Fruit fly (Drosophila melanogaster) whole organism, embryonic: ENCODE results near the gene Ada1-1.
A peak's percentile ranks its signal among the peaks of the same experiment; 100 is the strongest.

Experiments
- CG10274 ChIP-seq: fragments of 200-800 bp; sonication (Bioruptor generic); optimal IDR thresholded peaks from 3 replicates; lab custom pipeline; 2017; ENCODE audit warnings: missing biosample characterization, mild to moderate bottlenecking, missing genetic modification characterization
- CG11560 ChIP-seq: fragments of 200-800 bp; sonication (Bioruptor generic); IDR thresholded peaks from 3 replicates; pipeline ENCODE4 v1.3.6; 2022; ENCODE audit warnings: missing biosample characterization, missing genetic modification characterization
- CG11695 ChIP-seq: fragments of 200-800 bp; sonication (Bioruptor generic); IDR thresholded peaks from 3 replicates; pipeline ENCODE4 v1.3.6; 2022; ENCODE audit warnings: missing biosample characterization, missing genetic modification characterization
- CG12104 ChIP-seq: fragments of 200-800 bp; sonication (Bioruptor generic); optimal IDR thresholded peaks from 3 replicates; lab custom pipeline; 2016; ENCODE audit warnings: missing biosample characterization, missing genetic modification characterization
- CG12155 ChIP-seq: fragments of 200-800 bp; sonication (Bioruptor generic); optimal IDR thresholded peaks from 3 replicates; lab custom pipeline; 2016; ENCODE audit warnings: missing biosample characterization, missing genetic modification characterization
- CG12236 ChIP-seq: fragments of 200-800 bp; sonication (Bioruptor generic); optimal IDR thresholded peaks from 2 replicates; lab custom pipeline; 2016; ENCODE audit warnings: missing biosample characterization, missing genetic modification characterization
- CG12744 ChIP-seq: fragments of 200-800 bp; sonication (Bioruptor generic); optimal IDR thresholded peaks from 2 replicates; lab custom pipeline; 2016; ENCODE audit warnings: missing biosample characterization, missing genetic modification characterization
- CG13894 ChIP-seq: fragments of 200-800 bp; sonication (Bioruptor generic); optimal IDR thresholded peaks from 3 replicates; lab custom pipeline; 2018; ENCODE audit warnings: missing biosample characterization, mild to moderate bottlenecking, missing genetic modification characterization, moderate library complexity
- CG15696 ChIP-seq: fragments of 200-800 bp; sonication (Bioruptor generic); optimal IDR thresholded peaks from 2 replicates; lab custom pipeline; 2019; ENCODE audit warnings: missing biosample characterization, mild to moderate bottlenecking, missing genetic modification characterization, moderate library complexity
- CG1603 ChIP-seq: fragments of 200-800 bp; sonication (Bioruptor generic); optimal IDR thresholded peaks from 2 replicates; lab custom pipeline; 2019; ENCODE audit warnings: missing biosample characterization, mild to moderate bottlenecking, missing genetic modification characterization, moderate library complexity
- CG1647 ChIP-seq: fragments of 200-800 bp; sonication (Bioruptor generic); optimal IDR thresholded peaks from 3 replicates; lab custom pipeline; 2016; ENCODE audit warnings: missing biosample characterization, missing genetic modification characterization
- CG17361 ChIP-seq: fragments of 200-800 bp; sonication (Bioruptor generic); IDR thresholded peaks from 3 replicates; pipeline ENCODE4 v1.3.6; 2022; ENCODE audit warnings: missing biosample characterization, missing genetic modification characterization
- CG17912 ChIP-seq: fragments of 200-800 bp; sonication (Bioruptor generic); optimal IDR thresholded peaks from 2 replicates; lab custom pipeline; 2018; ENCODE audit warnings: missing biosample characterization, mild to moderate bottlenecking, missing genetic modification characterization
- CG18476 ChIP-seq: fragments of 200-800 bp; sonication (Bioruptor generic); optimal IDR thresholded peaks from 2 replicates; lab custom pipeline; 2016; ENCODE audit warnings: missing biosample characterization, mild to moderate bottlenecking, missing genetic modification characterization
- CG18764 ChIP-seq: fragments of 200-800 bp; sonication (Bioruptor generic); optimal IDR thresholded peaks from 3 replicates; lab custom pipeline; 2016; ENCODE audit warnings: missing biosample characterization, missing genetic modification characterization
- CG3163 ChIP-seq: fragments of 200-800 bp; sonication (Bioruptor generic); optimal IDR thresholded peaks from 3 replicates; lab custom pipeline; 2016; ENCODE audit warnings: missing biosample characterization, missing genetic modification characterization
- CG5953 ChIP-seq: fragments of 200-800 bp; sonication (Bioruptor generic); IDR thresholded peaks from 2 replicates; pipeline ENCODE4 v1.3.6; 2022; ENCODE audit warnings: missing biosample characterization, missing genetic modification characterization
- CG7745 ChIP-seq: fragments of 200-800 bp; sonication (Bioruptor generic); optimal IDR thresholded peaks from 2 replicates; lab custom pipeline; 2018; ENCODE audit warnings: missing biosample characterization, mild to moderate bottlenecking, missing genetic modification characterization, moderate library complexity
- CG7786 ChIP-seq: fragments of 200-800 bp; sonication (Bioruptor generic); optimal IDR thresholded peaks from 2 replicates; lab custom pipeline; 2016; ENCODE audit warnings: missing biosample characterization, missing genetic modification characterization
- CG7963 ChIP-seq: fragments of 200-800 bp; sonication (Bioruptor generic); IDR thresholded peaks from 3 replicates; pipeline ENCODE4 v1.3.6; 2022; ENCODE audit warnings: missing biosample characterization, missing genetic modification characterization; ENCODE audit not compliant: partially characterized antibody
- CG9215 ChIP-seq: fragments of 200-800 bp; sonication (Bioruptor generic); IDR thresholded peaks from 2 replicates; pipeline ENCODE4 v1.3.6; 2022; ENCODE audit warnings: missing biosample characterization, missing genetic modification characterization
- D19B ChIP-seq: fragments of 200-800 bp; sonication (Bioruptor generic); optimal IDR thresholded peaks from 2 replicates; lab custom pipeline; 2017; ENCODE audit warnings: missing biosample characterization, mild to moderate bottlenecking, missing genetic modification characterization
- Doc2 ChIP-seq: fragments of 200-800 bp; sonication (Bioruptor generic); IDR thresholded peaks from 2 replicates; pipeline ENCODE4 v1.3.6; 2022; ENCODE audit warnings: missing biosample characterization, missing genetic modification characterization
- Dp ChIP-seq: fragments of 200-800 bp; sonication (Bioruptor generic); optimal IDR thresholded peaks from 2 replicates; lab custom pipeline; 2018; ENCODE audit warnings: missing biosample characterization, mild to moderate bottlenecking, missing genetic modification characterization, moderate library complexity
- Dref ChIP-seq: fragments of 200-800 bp; sonication (Bioruptor generic); IDR thresholded peaks from 2 replicates; pipeline ENCODE4 v1.3.6; 2022; ENCODE audit warnings: missing biosample characterization, missing genetic modification characterization
- Ets97D ChIP-seq: fragments of 200-800 bp; sonication (Bioruptor generic); optimal IDR thresholded peaks from 3 replicates; lab custom pipeline; 2016; ENCODE audit warnings: missing biosample characterization, missing genetic modification characterization
- Oaz ChIP-seq: fragments of 200-800 bp; sonication (Bioruptor generic); IDR thresholded peaks from 2 replicates; pipeline ENCODE4 v1.3.6; 2022; ENCODE audit warnings: missing biosample characterization, missing genetic modification characterization
- Sox102F ChIP-seq: fragments of 200-800 bp; sonication (Bioruptor generic); optimal IDR thresholded peaks from 2 replicates; lab custom pipeline; 2018; ENCODE audit warnings: missing biosample characterization, mild to moderate bottlenecking, missing genetic modification characterization, moderate library complexity
- Stat92E ChIP-seq, 3 experiments: fragments of >200 bp in 2 of 3; fragments of 200-800 bp in 1 of 3; sonication (Bioruptor generic) in 1 of 3; optimal IDR thresholded peaks; 2 replicates each; lab custom pipeline; 2017 to 2019; ENCODE audit warnings: missing biosample characterization in 3 of 3, missing genetic modification characterization in 3 of 3, mild to moderate bottlenecking in 1 of 3, moderate library complexity in 1 of 3
- TFAM ChIP-seq: fragments of 200-800 bp; sonication (Bioruptor generic); optimal IDR thresholded peaks from 2 replicates; lab custom pipeline; 2017; ENCODE audit warnings: missing biosample characterization, missing genetic modification characterization, inconsistent platforms
- Xrp1 ChIP-seq: fragments of 200-800 bp; sonication (Bioruptor generic); IDR thresholded peaks from 2 replicates; pipeline ENCODE4 v1.3.6; 2022; ENCODE audit warnings: missing biosample characterization, missing genetic modification characterization
- YL-1 ChIP-seq: fragments of 200-800 bp; sonication (Bioruptor generic); optimal IDR thresholded peaks from 3 replicates; lab custom pipeline; 2017; ENCODE audit warnings: missing biosample characterization, mild to moderate bottlenecking, missing genetic modification characterization
- abd-A ChIP-seq: fragments of 200-800 bp; sonication (Bioruptor generic); optimal IDR thresholded peaks from 3 replicates; lab custom pipeline; 2019; ENCODE audit warnings: missing biosample characterization, mild to moderate bottlenecking, missing genetic modification characterization, moderate library complexity
- cad ChIP-seq: fragments of >200 bp; optimal IDR thresholded peaks from 2 replicates; lab custom pipeline; 2017; ENCODE audit warnings: missing biosample characterization, missing genetic modification characterization
- cato ChIP-seq: fragments of 200-800 bp; sonication (Bioruptor generic); optimal IDR thresholded peaks from 2 replicates; lab custom pipeline; 2016; ENCODE audit warnings: missing biosample characterization, missing genetic modification characterization, borderline replicate concordance
- crc ChIP-seq: fragments of 200-800 bp; sonication (Bioruptor generic); optimal IDR thresholded peaks from 2 replicates; lab custom pipeline; 2016; ENCODE audit warnings: missing biosample characterization, missing genetic modification characterization
- dan ChIP-seq: fragments of 200-800 bp; sonication (Bioruptor generic); IDR thresholded peaks from 2 replicates; pipeline ENCODE4 v1.3.6; 2022; ENCODE audit warnings: missing biosample characterization, missing genetic modification characterization
- insv ChIP-seq, 2 experiments: fragments of 200-800 bp; sonication (Bioruptor generic); optimal IDR thresholded peaks; 3 replicates each; lab custom pipeline; 2016 to 2018; ENCODE audit warnings: missing biosample characterization in 2 of 2, missing genetic modification characterization in 2 of 2
- knrl ChIP-seq: fragments of 200-800 bp; sonication (Bioruptor generic); IDR thresholded peaks from 3 replicates; pipeline ENCODE4 v1.3.6; 2022; ENCODE audit warnings: missing biosample characterization, missing genetic modification characterization; ENCODE audit not compliant: partially characterized antibody
- lmd ChIP-seq: fragments of 200-800 bp; sonication (Bioruptor generic); IDR thresholded peaks from 2 replicates; pipeline ENCODE4 v1.3.6; 2022; ENCODE audit warnings: missing biosample characterization, missing genetic modification characterization
- luna ChIP-seq: fragments of 200-800 bp; sonication (Bioruptor generic); optimal IDR thresholded peaks from 2 replicates; lab custom pipeline; 2016; ENCODE audit warnings: missing biosample characterization, missing genetic modification characterization
- odd ChIP-seq: fragments of 200-800 bp; sonication (Bioruptor generic); optimal IDR thresholded peaks from 2 replicates; lab custom pipeline; 2017; ENCODE audit warnings: missing biosample characterization, mild to moderate bottlenecking, missing genetic modification characterization
- p53 ChIP-seq: fragments of 200-800 bp; sonication (Bioruptor generic); optimal IDR thresholded peaks from 2 replicates; lab custom pipeline; 2016; ENCODE audit warnings: missing biosample characterization, missing genetic modification characterization
- pros ChIP-seq: fragments of 200-800 bp; sonication (Bioruptor generic); optimal IDR thresholded peaks from 3 replicates; lab custom pipeline; 2019; ENCODE audit warnings: missing biosample characterization, mild to moderate bottlenecking, missing genetic modification characterization, moderate library complexity
- rib ChIP-seq: fragments of 200-800 bp; sonication (Bioruptor generic); IDR thresholded peaks from 2 replicates; pipeline ENCODE4 v1.3.6; 2022; ENCODE audit warnings: missing biosample characterization, missing genetic modification characterization
- sd ChIP-seq: fragments of 200-800 bp; sonication (Bioruptor generic); optimal IDR thresholded peaks from 3 replicates; lab custom pipeline; 2018; ENCODE audit warnings: missing biosample characterization, mild to moderate bottlenecking, missing genetic modification characterization, moderate library complexity
- sens ChIP-seq: fragments of 200-800 bp; sonication (Bioruptor generic); peaks from one replicate; lab custom pipeline; 2016; ENCODE audit warnings: missing biosample characterization, missing genetic modification characterization
- sr ChIP-seq: fragments of 200-800 bp; sonication (Bioruptor generic); IDR thresholded peaks from 3 replicates; pipeline ENCODE4 v1.3.6; 2022; ENCODE audit warnings: missing biosample characterization, missing genetic modification characterization
- sug ChIP-seq: fragments of 200-800 bp; optimal IDR thresholded peaks from 2 replicates; lab custom pipeline; 2019; ENCODE audit warnings: missing biosample characterization, mild to moderate bottlenecking, missing genetic modification characterization, moderate library complexity
- vfl ChIP-seq: fragments of 200-800 bp; sonication (Bioruptor generic); optimal IDR thresholded peaks from 2 replicates; lab custom pipeline; 2016; ENCODE audit warnings: missing biosample characterization, missing genetic modification characterization
- wek ChIP-seq: fragments of 200-800 bp; sonication (Bioruptor generic); optimal IDR thresholded peaks from 3 replicates; lab custom pipeline; 2018; ENCODE audit warnings: missing biosample characterization, mild to moderate bottlenecking, missing genetic modification characterization, moderate library complexity
- yki ChIP-seq: fragments of >200 bp; optimal IDR thresholded peaks from 3 replicates; lab custom pipeline; 2018

The Ada1-1 gene

DNA sequence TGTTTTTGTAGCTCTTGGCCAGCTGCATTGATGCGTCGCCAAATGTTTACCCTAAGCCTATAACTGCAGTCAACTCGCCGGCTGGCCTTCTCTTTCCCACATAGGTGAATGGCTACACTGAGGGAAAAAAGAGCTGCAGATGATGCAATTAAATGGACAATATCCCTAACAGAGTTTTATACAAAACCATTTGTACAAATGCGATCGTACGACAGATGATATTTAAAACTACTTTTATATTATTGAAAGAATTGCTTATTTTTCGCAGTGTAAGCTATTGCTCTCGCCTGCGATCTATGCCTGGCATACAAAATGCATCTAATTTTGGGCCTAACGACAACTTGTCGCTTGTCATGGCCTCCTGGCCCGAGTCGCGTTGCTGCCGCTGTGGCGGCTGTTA lies 46.7 kb upstream of the Ada1-1 start (continued):
- no peak for TF ChIP-seq CG10274
- no peak for TF ChIP-seq Ets97D (GFP tag; lab: Kevin White, UChicago)
- 0 out of 3 replicates have a peak, but pooled peaks have one; percentile 23 for TF ChIP-seq CG17361 (GFP tag; lab: Robert Waterston, UW)
- no peak for TF ChIP-seq insv (GFP tag; optimal IDR thresholded peaks at IDR 0.05; lab: Kevin White, UChicago)
- TF ChIP-seq CG9215 (GFP tag; lab: Robert Waterston, UW): no peak
- TF ChIP-seq yki (lab: Kevin White, UChicago): no peak
- no peak for TF ChIP-seq CG12744 (GFP tag; lab: Kevin White, UChicago)
- TF ChIP-seq CG15696 (tag; lab: Kevin White, UChicago): peak; percentile 35
- no peak for TF ChIP-seq CG3163 (GFP tag; lab: Kevin White, UChicago)
- peak; percentile 62; the same call in 1 of the 2 replicates for TF ChIP-seq Xrp1 (GFP tag; lab: Robert Waterston, UW)
- TF ChIP-seq CG7786 (GFP tag; lab: Kevin White, UChicago): no peak
- no peak for TF ChIP-seq Doc2 (GFP tag; lab: Robert Waterston, UW)
- TF ChIP-seq odd (GFP tag; lab: Kevin White, UChicago): no peak
- no peak for TF ChIP-seq cato (GFP tag; lab: Kevin White, UChicago)
- peak; percentile 6 for TF ChIP-seq CG12155
- no peak for TF ChIP-seq D19B (GFP tag; lab: Kevin White, UChicago)
- no peak for TF ChIP-seq pros (GFP tag; lab: Kevin White, UChicago)
- no peak for TF ChIP-seq cad (GFP tag; lab: Kevin White, UChicago)
- TF ChIP-seq CG18764 (GFP tag; lab: Kevin White, UChicago): no peak
- TF ChIP-seq knrl (GFP tag; lab: Robert Waterston, UW): no peak
- no peak for TF ChIP-seq CG17912
- TF ChIP-seq CG1647 (GFP tag; lab: Kevin White, UChicago): no peak
- TF ChIP-seq CG12236 (GFP tag; lab: Kevin White, UChicago): no peak
- peak; percentile 91 for TF ChIP-seq sens
- no peak for TF ChIP-seq dan (GFP tag; lab: Robert Waterston, UW)
- TF ChIP-seq CG7745 (tag; lab: Kevin White, UChicago): no peak
- no peak for TF ChIP-seq p53 (GFP tag; lab: Kevin White, UChicago)
- no peak for TF ChIP-seq YL-1
- TF ChIP-seq CG11695: 0 out of 3 replicates have a peak, but pooled peaks have one; percentile 35
- TF ChIP-seq sug (tag; lab: Kevin White, UChicago): no peak
- TF ChIP-seq CG11560: no peak
- TF ChIP-seq Dp: no peak
- no peak for TF ChIP-seq Stat92E (GFP tag; optimal IDR thresholded peaks at IDR 0.05; lab: Kevin White, UChicago)
- no peak for TF ChIP-seq abd-A (tag; lab: Kevin White, UChicago)
- no peak for TF ChIP-seq Dref (GFP tag; lab: Robert Waterston, UW)
- no peak for TF ChIP-seq CG7963
- TF ChIP-seq CG5953 (GFP tag; lab: Robert Waterston, UW): 0 out of 2 replicates have a peak, but pooled peaks have one; percentile 22
- TF ChIP-seq TFAM: no peak
- peak; percentile 10 for TF ChIP-seq CG18476
- TF ChIP-seq sd: no peak
- TF ChIP-seq sr (GFP tag; lab: Robert Waterston, UW): no peak
- peak; percentile 79 for TF ChIP-seq CG1603
- TF ChIP-seq lmd (GFP tag; lab: Robert Waterston, UW): peak; percentile 52
- TF ChIP-seq wek (GFP tag; lab: Kevin White, UChicago): no peak
- no peak for TF ChIP-seq rib
- no peak for TF ChIP-seq CG13894 (tag; lab: Kevin White, UChicago)
- peak; percentile 67 for TF ChIP-seq Sox102F (GFP tag; lab: Kevin White, UChicago)
- no peak for TF ChIP-seq Oaz (GFP tag; lab: Robert Waterston, UW)
- peak; percentile 4 for TF ChIP-seq CG12104 (GFP tag; lab: Kevin White, UChicago)
- no peak for TF ChIP-seq crc
- TF ChIP-seq luna: no peak
- no peak for TF ChIP-seq vfl (GFP tag; lab: Kevin White, UChicago)
